Worm (Caenorhabditis elegans) whole organism, L4/young adult: ENCODE data around the gene nhr-214.

Experiments used
- dao-5 ChIP-seq: sonication (generic microtip); optimal IDR thresholded peaks from 2 replicates; lab custom pipeline; 2016; ENCODE audit warnings: missing genotype, missing genetic modification characterization, moderate library complexity, missing compliant biosample characterization
- him-1 ChIP-seq: sonication (generic microtip); optimal IDR thresholded peaks from 2 replicates; lab custom pipeline; 2016; ENCODE audit warnings: missing genotype, missing genetic modification reagents, missing genetic modification characterization, missing compliant biosample characterization

DNA sequence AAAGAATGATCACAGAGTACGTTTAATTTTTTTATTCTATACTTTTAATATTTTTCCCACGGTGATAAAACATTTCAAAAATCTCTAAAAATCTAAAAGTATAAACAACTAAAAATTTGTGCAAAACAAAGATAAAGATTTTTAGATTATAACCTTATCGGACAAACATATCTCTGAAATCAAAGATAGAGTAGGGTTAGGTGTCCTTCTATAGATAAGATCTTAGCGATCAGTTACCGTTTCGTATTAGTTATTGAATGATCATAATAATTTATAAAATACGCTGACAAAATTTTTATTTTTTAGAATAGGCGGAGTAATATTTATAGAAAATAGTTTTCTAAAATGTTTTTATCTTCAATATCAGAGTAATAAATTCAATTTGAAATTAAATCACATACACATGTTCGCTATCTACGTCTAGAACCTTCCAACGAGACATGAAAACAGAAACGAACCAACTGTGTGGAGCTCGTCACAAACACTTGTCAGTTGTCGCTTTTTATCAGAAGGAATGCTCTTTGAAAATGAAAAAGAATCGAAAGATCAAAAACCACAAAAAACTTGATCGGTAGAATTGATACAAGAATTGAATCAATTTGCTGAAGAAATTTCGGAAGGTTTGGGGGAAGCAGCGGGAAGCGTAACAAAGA, 30.1 kb downstream of the nhr-214 start:
- TF ChIP-seq him-1 (tag; lab: Kevin White, UChicago) (no peak), dao-5 (tag; lab: Kevin White, UChicago) (no peak)
